Worm (Caenorhabditis elegans) whole organism, L4 larva: ENCODE measurements around the gene srx-122.

Experiments used
- aly-2 ChIP-seq: sonication (generic microtip); optimal IDR thresholded peaks from 2 replicates; lab custom pipeline; 2018; ENCODE audit warnings: missing biosample characterization, missing genetic modification characterization
- ama-1 ChIP-seq: fragments of 150-350 bp; optimal IDR thresholded peaks from 2 replicates; lab custom pipeline; 2014; ENCODE audit warnings: inconsistent platforms, mixed read lengths
- ceh-44 ChIP-seq: fragments of 200-800 bp; sonication (Bioruptor generic); IDR thresholded peaks from 2 replicates; pipeline ENCODE4 v1.3.6; 2022; ENCODE audit warnings: missing genetic modification reagents, missing genetic modification characterization, missing compliant biosample characterization
- ceh-82 ChIP-seq: sonication (generic microtip); optimal IDR thresholded peaks from 2 replicates; lab custom pipeline; 2017; ENCODE audit warnings: missing biosample characterization, missing genetic modification characterization
- fkh-10 ChIP-seq: fragments of 150-350 bp; optimal IDR thresholded peaks from 2 replicates; lab custom pipeline; 2014; ENCODE audit warnings: missing biosample characterization, missing genetic modification reagents, missing genetic modification characterization
- jun-1 ChIP-seq: fragments of 150-350 bp; optimal IDR thresholded peaks from 2 replicates; lab custom pipeline; 2014; ENCODE audit warnings: missing biosample characterization, missing genetic modification reagents, missing genetic modification characterization
- mdl-1 ChIP-seq, 2 experiments: fragments of 150-350 bp in 1 of 2; sonication (generic microtip) in 1 of 2; optimal IDR thresholded peaks; 2 replicates each; lab custom pipeline; 2014 to 2017; ENCODE audit warnings: missing biosample characterization in 2 of 2, missing genetic modification characterization in 2 of 2
- nhr-237 ChIP-seq: sonication (generic microtip); optimal IDR thresholded peaks from 2 replicates; lab custom pipeline; 2017; ENCODE audit warnings: missing biosample characterization, missing genetic modification characterization
- nhr-42 ChIP-seq: fragments of 200-800 bp; sonication (Bioruptor generic); IDR thresholded peaks from 2 replicates; pipeline ENCODE4 v1.3.6; 2022; ENCODE audit warnings: missing genetic modification characterization, missing compliant biosample characterization
- nhr-77 ChIP-seq: fragments of 150-350 bp; optimal IDR thresholded peaks from 2 replicates; lab custom pipeline; 2014; ENCODE audit warnings: missing biosample characterization, missing genetic modification characterization
- pqm-1 ChIP-seq: sonication (generic microtip); optimal IDR thresholded peaks from 2 replicates; lab custom pipeline; 2017; ENCODE audit warnings: missing biosample characterization, missing genetic modification characterization

ce11 chrV:3301898-3302297, 4.2 kb upstream of the srx-122 start, which contains the start of gene srbc-1:
- TF ChIP-seq mdl-1 (tag; optimal IDR thresholded peaks at IDR 0.05; lab: Kevin White, UChicago) = no peak
- no peak for TF ChIP-seq ceh-44 (GFP tag; lab: Robert Waterston, UW)
- TF ChIP-seq ama-1 (lab: Kevin White, UChicago) = no peak
- TF ChIP-seq nhr-42 (GFP tag; lab: Robert Waterston, UW) = no peak
- no peak for TF ChIP-seq pqm-1 (tag; lab: Kevin White, UChicago)
- no peak for TF ChIP-seq nhr-237
- no peak for TF ChIP-seq ceh-82 (tag; lab: Kevin White, UChicago)
- TF ChIP-seq jun-1 = no peak
- TF ChIP-seq fkh-10 (GFP tag; lab: Kevin White, UChicago) = no peak
- no peak for TF ChIP-seq aly-2 (tag; lab: Kevin White, UChicago)
- no peak for TF ChIP-seq nhr-77 (tag; lab: Kevin White, UChicago)
